Worm (Caenorhabditis elegans) whole organism, early embryonic: ENCODE results near the gene sqt-3.

Experiments
- B0310.2 ChIP-seq: sonication (generic microtip); optimal IDR thresholded peaks from 2 replicates; lab custom pipeline; 2016; ENCODE audit warnings: mild to moderate bottlenecking, missing genetic modification characterization, missing compliant biosample characterization
- aly-1 ChIP-seq: sonication (generic microtip); optimal IDR thresholded peaks from 2 replicates; lab custom pipeline; 2016; ENCODE audit warnings: missing genetic modification characterization, missing compliant biosample characterization
- ama-1 ChIP-seq: fragments of 150-350 bp; optimal IDR thresholded peaks from 2 replicates; lab custom pipeline; 2014
- ceh-13 ChIP-seq: fragments of 200-800 bp; sonication (Bioruptor generic); optimal IDR thresholded peaks from 2 replicates; lab custom pipeline; 2018; ENCODE audit warnings: mild to moderate bottlenecking, missing genetic modification characterization, missing compliant biosample characterization
- ets-7 ChIP-seq: sonication (generic microtip); optimal IDR thresholded peaks from 2 replicates; lab custom pipeline; 2016; ENCODE audit warnings: missing genotype, missing genetic modification characterization, missing compliant biosample characterization
- flt-1 ChIP-seq: fragments of 200-800 bp; sonication (Bioruptor generic); IDR thresholded peaks from 2 replicates; pipeline ENCODE4 v1.3.6; 2022; ENCODE audit warnings: missing genetic modification characterization, missing compliant biosample characterization
- hmbx-1 ChIP-seq: sonication (generic microtip); optimal IDR thresholded peaks from 2 replicates; lab custom pipeline; 2016; ENCODE audit warnings: mild to moderate bottlenecking, missing genetic modification characterization, missing compliant biosample characterization
- hmg-4 ChIP-seq: fragments of 200-800 bp; sonication (Bioruptor generic); optimal IDR thresholded peaks from 2 replicates; lab custom pipeline; 2018; ENCODE audit warnings: mild to moderate bottlenecking, missing genetic modification characterization, missing compliant biosample characterization
- hnd-1 ChIP-seq: sonication (generic microtip); optimal IDR thresholded peaks from 2 replicates; lab custom pipeline; 2016; ENCODE audit warnings: missing genetic modification characterization, missing compliant biosample characterization
- pes-1 ChIP-seq: fragments of 200-800 bp; sonication (Bioruptor generic); IDR thresholded peaks from 2 replicates; pipeline ENCODE4 v1.3.6; 2022; ENCODE audit warnings: missing genetic modification reagents, missing genetic modification characterization, missing compliant biosample characterization
- scrt-1 ChIP-seq: fragments of 200-800 bp; sonication (Bioruptor generic); IDR thresholded peaks from 2 replicates; pipeline ENCODE4 v1.3.6; 2022; ENCODE audit warnings: missing genetic modification characterization, missing compliant biosample characterization
- sea-1 ChIP-seq: fragments of 200-800 bp; sonication (Bioruptor generic); conservative IDR thresholded peaks from 2 replicates; pipeline ENCODE4 v1.3.6; 2022; ENCODE audit warnings: missing genetic modification characterization, missing compliant biosample characterization
- tbx-37 ChIP-seq: fragments of 200-800 bp; sonication (Bioruptor generic); conservative IDR thresholded peaks from 2 replicates; pipeline ENCODE4 v1.3.6; 2022; ENCODE audit warnings: missing genetic modification reagents, missing genetic modification characterization, missing compliant biosample characterization

ce11 chrV:12402355-12402754 lies 49.8 kb downstream of the sqt-3 start, which contains the start of gene K01D12.8:
- TF ChIP-seq ets-7 (tag; lab: Kevin White, UChicago) = no peak
- no peak for TF ChIP-seq flt-1 (GFP tag; lab: Robert Waterston, UW)
- no peak for TF ChIP-seq B0310.2 (tag; lab: Kevin White, UChicago)
- no peak for TF ChIP-seq tbx-37
- TF ChIP-seq aly-1 (tag; lab: Kevin White, UChicago) = no peak
- no peak for TF ChIP-seq ama-1 (lab: Kevin White, UChicago)
- no peak for TF ChIP-seq ceh-13 (GFP tag; lab: Kevin White, UChicago)
- TF ChIP-seq hmg-4 (GFP tag; lab: Kevin White, UChicago) = no peak
- TF ChIP-seq pes-1 (GFP tag; lab: Robert Waterston, UW) = no peak
- TF ChIP-seq hnd-1 (tag; lab: Kevin White, UChicago) = no peak
- no peak for TF ChIP-seq scrt-1 (GFP tag; lab: Robert Waterston, UW)
- no peak for TF ChIP-seq sea-1 (GFP tag; lab: Robert Waterston, UW)
- no peak for TF ChIP-seq hmbx-1 (tag; lab: Kevin White, UChicago)
